Fruit fly (Drosophila melanogaster) whole organism, embryonic: ENCODE measurements around the gene CG31908.

Experiments
- Ada2b ChIP-seq: fragments of 200-800 bp; sonication (Bioruptor generic); IDR thresholded peaks from 2 replicates; pipeline ENCODE4 v1.3.6; 2022; ENCODE audit warnings: missing biosample characterization, missing genetic modification characterization
- CG11085 ChIP-seq: fragments of 200-800 bp; sonication (Bioruptor generic); IDR thresholded peaks from 2 replicates; pipeline ENCODE4 v1.3.6; 2022; ENCODE audit warnings: missing biosample characterization, missing genetic modification characterization
- CG11247 ChIP-seq: fragments of 200-800 bp; sonication (Bioruptor generic); IDR thresholded peaks from 2 replicates; pipeline ENCODE4 v1.3.6; 2022; ENCODE audit warnings: missing biosample characterization, missing genetic modification characterization
- Dbx ChIP-seq: fragments of 200-800 bp; sonication (Bioruptor generic); IDR thresholded peaks from 3 replicates; pipeline ENCODE4 v1.3.6; 2022; ENCODE audit warnings: missing biosample characterization, missing genetic modification characterization
- Dip3 ChIP-seq: fragments of 200-800 bp; sonication (Bioruptor generic); optimal IDR thresholded peaks from 3 replicates; lab custom pipeline; 2016; ENCODE audit warnings: missing biosample characterization, missing genetic modification characterization
- NFAT ChIP-seq: fragments of 200-800 bp; sonication (Bioruptor generic); IDR thresholded peaks from 2 replicates; pipeline ENCODE4 v1.3.6; 2022; ENCODE audit warnings: missing biosample characterization, missing genetic modification characterization
- Xrp1 ChIP-seq: fragments of 200-800 bp; sonication (Bioruptor generic); IDR thresholded peaks from 2 replicates; pipeline ENCODE4 v1.3.6; 2022; ENCODE audit warnings: missing biosample characterization, missing genetic modification characterization
- bsh ChIP-seq, 2 experiments: fragments of 200-800 bp; sonication (Bioruptor generic); optimal IDR thresholded peaks; 2 replicates each; lab custom pipeline; 2017 to 2018; ENCODE audit warnings: mild to moderate bottlenecking in 2 of 2, missing biosample characterization in 2 of 2, missing genetic modification characterization in 2 of 2, moderate library complexity in 1 of 2
- ftz-f1 ChIP-seq: fragments of 200-800 bp; sonication (Bioruptor generic); optimal IDR thresholded peaks from 2 replicates; lab custom pipeline; 2016; ENCODE audit warnings: missing biosample characterization, missing genetic modification characterization
- mirr ChIP-seq: fragments of 200-800 bp; sonication (Bioruptor generic); optimal IDR thresholded peaks from 3 replicates; lab custom pipeline; 2018; ENCODE audit warnings: missing biosample characterization, mild to moderate bottlenecking, missing genetic modification characterization
- org-1 ChIP-seq: fragments of 200-800 bp; sonication (Bioruptor generic); optimal IDR thresholded peaks from 2 replicates; lab custom pipeline; 2017; ENCODE audit warnings: missing biosample characterization, missing genetic modification characterization
- sim ChIP-seq: fragments of 200-800 bp; sonication (Bioruptor generic); IDR thresholded peaks from 2 replicates; pipeline ENCODE4 v1.3.6; 2022; ENCODE audit warnings: missing biosample characterization, missing genetic modification characterization
- sr ChIP-seq: fragments of 200-800 bp; sonication (Bioruptor generic); IDR thresholded peaks from 3 replicates; pipeline ENCODE4 v1.3.6; 2022; ENCODE audit warnings: missing biosample characterization, missing genetic modification characterization
- usp ChIP-seq: fragments of >200 bp; optimal IDR thresholded peaks from 2 replicates; lab custom pipeline; 2017; ENCODE audit warnings: missing biosample characterization, missing genetic modification characterization

DNA sequence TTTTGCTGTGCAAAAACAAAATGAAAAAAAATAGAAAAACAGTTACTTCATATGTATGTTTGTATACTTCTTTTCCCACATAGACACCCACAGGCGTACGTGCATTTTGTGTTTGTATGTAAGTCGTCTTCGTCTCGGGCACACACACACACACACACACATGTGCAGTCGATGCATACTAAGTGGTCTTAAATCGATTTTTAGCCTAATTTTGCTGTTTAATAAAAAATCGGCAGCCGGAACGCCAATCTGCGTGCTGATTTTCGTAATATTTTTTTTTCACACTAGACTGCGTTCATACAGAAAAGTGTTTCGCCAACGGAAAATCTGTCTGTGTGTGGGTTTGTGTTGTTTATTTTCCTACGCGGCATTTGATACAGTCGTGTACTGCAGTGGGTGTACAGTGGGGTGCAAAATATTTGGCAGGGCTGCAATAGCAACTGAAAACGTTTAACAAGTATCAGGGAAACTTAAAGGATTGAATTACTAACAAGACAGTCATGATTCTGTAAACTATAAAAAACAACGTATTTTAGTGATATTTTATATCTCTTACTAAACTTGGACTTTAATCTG is 6.0 kb upstream of the CG31908 start:
- no peak for TF ChIP-seq org-1 (GFP tag; lab: Kevin White, UChicago)
- TF ChIP-seq ftz-f1 (GFP tag; lab: Kevin White, UChicago), result no peak
- TF ChIP-seq Dbx (GFP tag; lab: Robert Waterston, UW), result peak; percentile 34; the same call in 1 of the 3 replicates
- peak; percentile 55 for TF ChIP-seq Ada2b
- no peak for TF ChIP-seq usp
- TF ChIP-seq CG11247 (GFP tag; lab: Robert Waterston, UW), result no peak
- peak; percentile 26 to 51 for TF ChIP-seq bsh (GFP tag; optimal IDR thresholded peaks at IDR 0.05; lab: Kevin White, UChicago)
- TF ChIP-seq sr (GFP tag; lab: Robert Waterston, UW), result peak; percentile 70; the same call in 2 of the 3 replicates
- peak; percentile 28; the same call in 1 of the 2 replicates for TF ChIP-seq NFAT (GFP tag; lab: Robert Waterston, UW)
- TF ChIP-seq Dip3 (GFP tag; lab: Kevin White, UChicago), result peak; percentile 36
- TF ChIP-seq Xrp1 (GFP tag; lab: Robert Waterston, UW), result peak; percentile 61
- peak; percentile 15 for TF ChIP-seq mirr (GFP tag; lab: Kevin White, UChicago)
- TF ChIP-seq sim (GFP tag; lab: Robert Waterston, UW), result 0 out of 2 replicates have a peak, but pooled peaks have one; percentile 19
- peak; percentile 36; the same call in 1 of the 2 replicates for TF ChIP-seq CG11085 (GFP tag; lab: Robert Waterston, UW)
